Fruit fly (Drosophila melanogaster) whole organism, embryonic: Measurements from ENCODE around the gene Tsen2.

Experiments used
- Abd-B ChIP-seq: fragments of 200-800 bp; sonication (Bioruptor generic); optimal IDR thresholded peaks from 2 replicates; lab custom pipeline; 2018; ENCODE audit warnings: missing biosample characterization, mild to moderate bottlenecking, missing genetic modification characterization, moderate library complexity
- Ada2b ChIP-seq: fragments of 200-800 bp; sonication (Bioruptor generic); IDR thresholded peaks from 2 replicates; pipeline ENCODE4 v1.3.6; 2022; ENCODE audit warnings: missing biosample characterization, missing genetic modification characterization
- B-H2 ChIP-seq: fragments of 200-800 bp; sonication (Bioruptor generic); optimal IDR thresholded peaks from 2 replicates; lab custom pipeline; 2018; ENCODE audit warnings: missing biosample characterization, mild to moderate bottlenecking, missing genetic modification characterization
- CG11456 ChIP-seq: fragments of 200-800 bp; sonication (Bioruptor generic); IDR thresholded peaks from 3 replicates; pipeline ENCODE4 v1.3.6; 2022; ENCODE audit warnings: missing biosample characterization, missing genetic modification characterization
- CG11560 ChIP-seq: fragments of 200-800 bp; sonication (Bioruptor generic); IDR thresholded peaks from 3 replicates; pipeline ENCODE4 v1.3.6; 2022; ENCODE audit warnings: missing biosample characterization, missing genetic modification characterization
- CG12391 ChIP-seq: fragments of 200-800 bp; sonication (Bioruptor generic); optimal IDR thresholded peaks from 3 replicates; lab custom pipeline; 2018; ENCODE audit warnings: missing biosample characterization, mild to moderate bottlenecking, missing genetic modification characterization, moderate library complexity
- CG13624 ChIP-seq: fragments of 200-800 bp; sonication (Bioruptor generic); optimal IDR thresholded peaks from 2 replicates; lab custom pipeline; 2016; ENCODE audit warnings: missing biosample characterization, missing genetic modification characterization
- CG1603 ChIP-seq: fragments of 200-800 bp; sonication (Bioruptor generic); optimal IDR thresholded peaks from 2 replicates; lab custom pipeline; 2019; ENCODE audit warnings: missing biosample characterization, mild to moderate bottlenecking, missing genetic modification characterization, moderate library complexity
- CG2120 ChIP-seq: fragments of 200-800 bp; sonication (Bioruptor generic); optimal IDR thresholded peaks from 3 replicates; lab custom pipeline; 2016; ENCODE audit warnings: missing biosample characterization, missing genetic modification characterization
- CG2712 ChIP-seq: fragments of 200-800 bp; optimal IDR thresholded peaks from 3 replicates; lab custom pipeline; 2019; ENCODE audit warnings: missing biosample characterization, mild to moderate bottlenecking, missing genetic modification characterization, moderate library complexity
- CG30403 ChIP-seq: fragments of 200-800 bp; sonication (Bioruptor generic); optimal IDR thresholded peaks from 3 replicates; lab custom pipeline; 2016; ENCODE audit warnings: missing biosample characterization, missing genetic modification characterization
- CG3995 ChIP-seq: fragments of 200-800 bp; sonication (Bioruptor generic); optimal IDR thresholded peaks from 3 replicates; lab custom pipeline; 2016; ENCODE audit warnings: missing biosample characterization, missing genetic modification characterization
- CG4282 ChIP-seq: fragments of 200-800 bp; sonication (Bioruptor generic); optimal IDR thresholded peaks from 2 replicates; lab custom pipeline; 2016; ENCODE audit warnings: missing biosample characterization, missing genetic modification characterization
- CG4360 ChIP-seq: fragments of 200-800 bp; sonication (Bioruptor generic); IDR thresholded peaks from 2 replicates; pipeline ENCODE4 v1.3.6; 2022; ENCODE audit warnings: missing biosample characterization, missing genetic modification characterization
- CG5245 ChIP-seq: fragments of 200-800 bp; sonication (Bioruptor generic); optimal IDR thresholded peaks from 3 replicates; lab custom pipeline; 2016; ENCODE audit warnings: missing biosample characterization, missing genetic modification characterization
- CG6254 ChIP-seq: fragments of 200-800 bp; sonication (Bioruptor generic); optimal IDR thresholded peaks from 3 replicates; lab custom pipeline; 2017; ENCODE audit warnings: mild to moderate bottlenecking, missing biosample characterization, missing genetic modification reagents, missing genetic modification characterization
- CG7556 ChIP-seq: fragments of 200-800 bp; sonication (Bioruptor generic); optimal IDR thresholded peaks from 2 replicates; lab custom pipeline; 2017; ENCODE audit warnings: missing biosample characterization, mild to moderate bottlenecking, missing genetic modification characterization
- CG7963 ChIP-seq: fragments of 200-800 bp; sonication (Bioruptor generic); IDR thresholded peaks from 3 replicates; pipeline ENCODE4 v1.3.6; 2022; ENCODE audit warnings: missing biosample characterization, missing genetic modification characterization; ENCODE audit not compliant: partially characterized antibody
- CG8281 ChIP-seq: fragments of 200-800 bp; sonication (Bioruptor generic); optimal IDR thresholded peaks from 2 replicates; lab custom pipeline; 2018; ENCODE audit warnings: missing biosample characterization, mild to moderate bottlenecking, missing genetic modification characterization, moderate library complexity
- CG8944 ChIP-seq: fragments of 200-800 bp; sonication (Bioruptor generic); optimal IDR thresholded peaks from 3 replicates; lab custom pipeline; 2016; ENCODE audit warnings: missing biosample characterization, missing genetic modification characterization
- CrebB ChIP-seq: fragments of 200-800 bp; sonication (Bioruptor generic); optimal IDR thresholded peaks from 3 replicates; lab custom pipeline; 2018; ENCODE audit warnings: missing biosample characterization, mild to moderate bottlenecking, missing genetic modification characterization
- HLHmδ ChIP-seq: fragments of 200-800 bp; sonication (Bioruptor generic); optimal IDR thresholded peaks from 2 replicates; lab custom pipeline; 2018; ENCODE audit warnings: missing biosample characterization, mild to moderate bottlenecking, missing genetic modification characterization, moderate library complexity
- Hr51 ChIP-seq, 2 experiments: fragments of 200-800 bp; sonication (Bioruptor generic); optimal IDR thresholded peaks; 2 replicates in 1 of 2; 3 replicates in 1 of 2; lab custom pipeline; 2016 to 2018; ENCODE audit warnings: missing biosample characterization in 2 of 2, missing genetic modification characterization in 2 of 2, mild to moderate bottlenecking in 1 of 2, moderate library complexity in 1 of 2
- Hr78 ChIP-seq, 2 experiments: fragments of 200-800 bp in 1 of 2; fragments of >200 bp in 1 of 2; sonication (Bioruptor generic) in 1 of 2; optimal IDR thresholded peaks; 2 replicates each; lab custom pipeline; 2017 to 2019; ENCODE audit warnings: missing biosample characterization in 2 of 2, missing genetic modification characterization in 2 of 2, mild to moderate bottlenecking in 1 of 2, moderate library complexity in 1 of 2
- Pdp1 ChIP-seq, 2 experiments: fragments of 200-800 bp; sonication (Bioruptor generic); optimal IDR thresholded peaks; 3 replicates each; lab custom pipeline; 2016; ENCODE audit warnings: missing biosample characterization in 2 of 2, missing genetic modification characterization in 2 of 2, mild to moderate bottlenecking in 1 of 2, moderate library complexity in 1 of 2
- Rfx ChIP-seq: fragments of 200-800 bp; sonication (Bioruptor generic); IDR thresholded peaks from 2 replicates; pipeline ENCODE4 v1.3.6; 2022; ENCODE audit warnings: missing biosample characterization, missing genetic modification characterization
- Sox100B ChIP-seq: fragments of 200-800 bp; sonication (Bioruptor generic); optimal IDR thresholded peaks from 3 replicates; lab custom pipeline; 2018; ENCODE audit warnings: missing biosample characterization, mild to moderate bottlenecking, missing genetic modification characterization
- ara ChIP-seq: fragments of 200-800 bp; sonication (Bioruptor generic); IDR thresholded peaks from 2 replicates; pipeline ENCODE4 v1.3.6; 2022; ENCODE audit warnings: missing biosample characterization, missing genetic modification characterization
- az2 ChIP-seq: fragments of 200-800 bp; sonication (Bioruptor generic); optimal IDR thresholded peaks from 3 replicates; lab custom pipeline; 2016; ENCODE audit warnings: missing biosample characterization, missing genetic modification characterization
- btn ChIP-seq: fragments of 200-800 bp; sonication (Bioruptor generic); optimal IDR thresholded peaks from 2 replicates; lab custom pipeline; 2016; ENCODE audit warnings: missing biosample characterization, missing genetic modification characterization
- cas ChIP-seq: fragments of 200-800 bp; sonication (Bioruptor generic); IDR thresholded peaks from 2 replicates; pipeline ENCODE4 v1.3.6; 2022; ENCODE audit warnings: missing biosample characterization, missing genetic modification characterization
- chn ChIP-seq: fragments of 200-800 bp; sonication (Bioruptor generic); optimal IDR thresholded peaks from 2 replicates; lab custom pipeline; 2016; ENCODE audit warnings: missing biosample characterization, missing genetic modification characterization
- dati ChIP-seq: fragments of 200-800 bp; sonication (Bioruptor generic); IDR thresholded peaks from 2 replicates; pipeline ENCODE4 v1.3.6; 2022; ENCODE audit warnings: missing biosample characterization, missing genetic modification characterization
- dm ChIP-seq: fragments of 200-800 bp; sonication (Bioruptor generic); optimal IDR thresholded peaks from 3 replicates; lab custom pipeline; 2016; ENCODE audit warnings: missing biosample characterization, missing genetic modification characterization
- emc ChIP-seq: fragments of 200-800 bp; sonication (Bioruptor generic); optimal IDR thresholded peaks from 2 replicates; lab custom pipeline; 2016; ENCODE audit warnings: missing biosample characterization, missing genetic modification characterization
- exex ChIP-seq: fragments of 200-800 bp; sonication (Bioruptor generic); optimal IDR thresholded peaks from 4 replicates; lab custom pipeline; 2018; ENCODE audit warnings: missing biosample characterization, mild to moderate bottlenecking, missing genetic modification characterization, moderate library complexity
- fd102C ChIP-seq: fragments of 200-800 bp; sonication (Bioruptor generic); optimal IDR thresholded peaks from 2 replicates; lab custom pipeline; 2018; ENCODE audit warnings: missing biosample characterization, mild to moderate bottlenecking, missing genetic modification characterization, moderate library complexity
- fd3F ChIP-seq: fragments of 200-800 bp; sonication (Bioruptor generic); optimal IDR thresholded peaks from 2 replicates; lab custom pipeline; 2018; ENCODE audit warnings: missing biosample characterization, mild to moderate bottlenecking, missing genetic modification characterization, moderate library complexity
- gem ChIP-seq: fragments of 200-800 bp; sonication (Bioruptor generic); optimal IDR thresholded peaks from 2 replicates; lab custom pipeline; 2019; ENCODE audit warnings: missing biosample characterization, mild to moderate bottlenecking, missing genetic modification characterization, moderate library complexity
- grau ChIP-seq: fragments of 200-800 bp; optimal IDR thresholded peaks from 3 replicates; lab custom pipeline; 2019; ENCODE audit warnings: missing biosample characterization, mild to moderate bottlenecking, missing genetic modification characterization, moderate library complexity
- gro ChIP-seq: fragments of 200-800 bp; sonication (Bioruptor generic); optimal IDR thresholded peaks from 2 replicates; lab custom pipeline; 2016; ENCODE audit warnings: missing biosample characterization, missing genetic modification characterization
- ham ChIP-seq: fragments of 200-800 bp; sonication (Bioruptor generic); IDR thresholded peaks from 2 replicates; pipeline ENCODE4 v1.3.6; 2022; ENCODE audit warnings: missing biosample characterization, missing genetic modification characterization
- lbe ChIP-seq: fragments of 200-800 bp; sonication (Bioruptor generic); optimal IDR thresholded peaks from 2 replicates; lab custom pipeline; 2016; ENCODE audit warnings: missing biosample characterization, mild to moderate bottlenecking, missing genetic modification characterization
- lilli ChIP-seq: fragments of 200-800 bp; sonication (Bioruptor generic); optimal IDR thresholded peaks from 3 replicates; lab custom pipeline; 2016; ENCODE audit warnings: missing biosample characterization, missing genetic modification characterization
- mld ChIP-seq: fragments of 200-800 bp; sonication (Bioruptor generic); IDR thresholded peaks from 3 replicates; pipeline ENCODE4 v1.3.6; 2022; ENCODE audit warnings: missing biosample characterization, missing genetic modification characterization; ENCODE audit not compliant: partially characterized antibody
- stc ChIP-seq: fragments of 200-800 bp; sonication (Bioruptor generic); IDR thresholded peaks from 2 replicates; pipeline ENCODE4 v1.3.6; 2022; ENCODE audit warnings: missing biosample characterization, missing genetic modification characterization
- tin ChIP-seq: fragments of 200-800 bp; sonication (Bioruptor generic); optimal IDR thresholded peaks from 3 replicates; lab custom pipeline; 2016; ENCODE audit warnings: missing biosample characterization, missing genetic modification characterization
- yki ChIP-seq: fragments of >200 bp; optimal IDR thresholded peaks from 3 replicates; lab custom pipeline; 2018
- zfh2 ChIP-seq: fragments of 200-800 bp; sonication (Bioruptor generic); optimal IDR thresholded peaks from 2 replicates; lab custom pipeline; 2016; ENCODE audit warnings: missing biosample characterization, missing genetic modification characterization

Tsen2 gene

dm6 chr2L:16706882-16707775 lies 22.4 kb upstream of the Tsen2 start (continued):
- no peak for TF ChIP-seq dm
- no peak for TF ChIP-seq dati (GFP tag; lab: Robert Waterston, UW)
- TF ChIP-seq CG8281: no peak
- no peak for TF ChIP-seq fd102C (GFP tag; lab: Kevin White, UChicago)
- no peak for TF ChIP-seq ara (GFP tag; lab: Robert Waterston, UW)
- no peak for TF ChIP-seq CG11560
- peak; percentile 26 for TF ChIP-seq tin
- no peak for TF ChIP-seq CG2712 (tag; lab: Kevin White, UChicago)
- no peak for TF ChIP-seq CG4282 (GFP tag; lab: Kevin White, UChicago)
- no peak for TF ChIP-seq CG1603 (tag; lab: Kevin White, UChicago)
- TF ChIP-seq CG8944: no peak
- no peak for TF ChIP-seq CrebB (tag; lab: Kevin White, UChicago)
- TF ChIP-seq Rfx (GFP tag; lab: Robert Waterston, UW): peak; percentile 59; the same call in 1 of the 2 replicates
- TF ChIP-seq lbe (GFP tag; lab: Kevin White, UChicago): no peak
- no peak for TF ChIP-seq CG4360 (GFP tag; lab: Robert Waterston, UW)
- no peak for TF ChIP-seq mld (GFP tag; lab: Robert Waterston, UW)
- TF ChIP-seq Hr78 (GFP tag; optimal IDR thresholded peaks at IDR 0.05; lab: Kevin White, UChicago): no peak
- TF ChIP-seq yki: no peak
- no peak for TF ChIP-seq emc (GFP tag; lab: Kevin White, UChicago)
- no peak for TF ChIP-seq zfh2 (GFP tag; lab: Kevin White, UChicago)
- TF ChIP-seq CG7556 (GFP tag; lab: Kevin White, UChicago): peak; percentile 33
- TF ChIP-seq CG5245 (GFP tag; lab: Kevin White, UChicago): no peak
- TF ChIP-seq CG3995 (GFP tag; lab: Kevin White, UChicago): no peak
- no peak for TF ChIP-seq Abd-B (GFP tag; lab: Kevin White, UChicago)
- TF ChIP-seq exex: no peak
- TF ChIP-seq cas (GFP tag; lab: Robert Waterston, UW): no peak
- peak; percentile 37 for TF ChIP-seq CG13624 (GFP tag; lab: Kevin White, UChicago)
- TF ChIP-seq stc: no peak
- TF ChIP-seq grau (tag; lab: Kevin White, UChicago): peak; percentile 7
- TF ChIP-seq ham (GFP tag; lab: Robert Waterston, UW): no peak
- TF ChIP-seq CG11456 (GFP tag; lab: Robert Waterston, UW): no peak; the same call in 2 of the 3 replicates
- no peak for TF ChIP-seq CG6254 (GFP tag; lab: Kevin White, UChicago)
- no peak for TF ChIP-seq Sox100B
- no peak for TF ChIP-seq gro (GFP tag; lab: Kevin White, UChicago)
- peak; percentile 24 for TF ChIP-seq CG30403
- peak; percentile 17 for TF ChIP-seq az2 (GFP tag; lab: Kevin White, UChicago)
- peak; percentile 21 for TF ChIP-seq CG12391 (tag; lab: Kevin White, UChicago)
- no peak for TF ChIP-seq btn (GFP tag; lab: Kevin White, UChicago)
- TF ChIP-seq Hr51 (GFP tag; optimal IDR thresholded peaks at IDR 0.05; lab: Kevin White, UChicago): peak in 1 of 2 experiments; percentile 52
- peak; percentile 24 for TF ChIP-seq lilli (GFP tag; lab: Kevin White, UChicago)
- no peak for TF ChIP-seq chn
- TF ChIP-seq CG2120 (GFP tag; lab: Kevin White, UChicago): peak; percentile 6
- TF ChIP-seq HLHmδ (GFP tag; lab: Kevin White, UChicago): no peak
- no peak for TF ChIP-seq B-H2
- peak; percentile 38; the same call in 1 of the 2 replicates for TF ChIP-seq Ada2b (GFP tag; lab: Robert Waterston, UW)
- no peak for TF ChIP-seq fd3F (GFP tag; lab: Kevin White, UChicago)
- TF ChIP-seq gem (tag; lab: Kevin White, UChicago): peak; percentile 57
- no peak for TF ChIP-seq CG7963 (GFP tag; lab: Robert Waterston, UW)
- TF ChIP-seq Pdp1 (GFP tag; optimal IDR thresholded peaks at IDR 0.05; lab: Kevin White, UChicago): peak in 1 of 2 experiments; percentile 91
